Worm (Caenorhabditis elegans): ENCODE data around the gene fkb-6.

Gene fkb-6

ce11 chrV:20891871-20892270, 45.9 kb downstream of the fkb-6 start:
- TF ChIP-seq C34F6.9 (tag; optimal IDR thresholded peaks at IDR 0.05) (no peak), Y55F3AM.14 (GFP tag; optimal IDR thresholded peaks at IDR 0.05) (no peak), nhr-21 (tag; optimal IDR thresholded peaks at IDR 0.05) (no peak), ztf-1 (GFP tag; conservative IDR thresholded peaks at IDR 0.05) (no peak), ztf-11 (tag; optimal IDR thresholded peaks at IDR 0.05) (no peak), elt-3 (tag; optimal IDR thresholded peaks at IDR 0.05) (no peak), aly-2 (tag; optimal IDR thresholded peaks at IDR 0.05) (no peak), peb-1 (tag; optimal IDR thresholded peaks at IDR 0.05) (no peak), nhr-129 (tag; optimal IDR thresholded peaks at IDR 0.05) (no peak), nhr-6 (tag; optimal IDR thresholded peaks at IDR 0.05) (no peak), nhr-10 (tag; optimal IDR thresholded peaks at IDR 0.05) (no peak)
